Fruit fly (Drosophila melanogaster) Kc167 (cell line): ENCODE data around the gene Polr2G.

Experiments
- Sin3A ChIP-seq: fragments of >200 bp; optimal IDR thresholded peaks from 2 replicates; lab custom pipeline; 2018; ENCODE audit warnings: missing external identifiers
- h ChIP-seq: fragments of >200 bp; optimal IDR thresholded peaks from 3 replicates; lab custom pipeline; 2018; ENCODE audit warnings: missing external identifiers
- psq ChIP-seq: fragments of >200 bp; optimal IDR thresholded peaks from 2 replicates; lab custom pipeline; 2017; ENCODE audit warnings: missing external identifiers
- ttk ChIP-seq: sonication (Bioruptor generic); optimal IDR thresholded peaks from 2 replicates; lab custom pipeline; 2017; ENCODE audit warnings: missing external identifiers

dm6 chr3R:15231635-15232138, 8.7 kb upstream of the Polr2G start:
- TF ChIP-seq psq (no peak), h (lab: Kevin White, UChicago) (no peak), Sin3A (lab: Kevin White, UChicago) (no peak), ttk (no peak)
